Fruit fly (Drosophila melanogaster) whole organism, embryonic: ENCODE data around the gene CG14646.

ENCODE experiments used
- Adf1 ChIP-seq: fragments of 200-800 bp; sonication (Bioruptor generic); IDR thresholded peaks from 2 replicates; pipeline ENCODE4 v1.3.6; 2022; ENCODE audit warnings: missing biosample characterization, missing genetic modification characterization
- Aef1 ChIP-seq: fragments of 200-800 bp; sonication (Bioruptor generic); IDR thresholded peaks from 3 replicates; pipeline ENCODE4 v1.3.6; 2022; ENCODE audit warnings: missing biosample characterization, missing genetic modification characterization
- Bdp1 ChIP-seq: fragments of 200-800 bp; sonication (Bioruptor generic); optimal IDR thresholded peaks from 3 replicates; lab custom pipeline; 2016; ENCODE audit warnings: missing biosample characterization, missing genetic modification characterization
- Blimp-1 ChIP-seq: fragments of 200-800 bp; sonication (Bioruptor generic); optimal IDR thresholded peaks from 3 replicates; lab custom pipeline; 2018; ENCODE audit warnings: missing biosample characterization, missing genetic modification characterization, mild to moderate bottlenecking, moderate library complexity, missing genetic modification reagents
- CG1024 ChIP-seq: fragments of 200-800 bp; sonication (Bioruptor generic); IDR thresholded peaks from 2 replicates; pipeline ENCODE4 v1.3.6; 2022; ENCODE audit warnings: missing biosample characterization, missing genetic modification characterization
- CG10274 ChIP-seq: fragments of 200-800 bp; sonication (Bioruptor generic); optimal IDR thresholded peaks from 3 replicates; lab custom pipeline; 2017; ENCODE audit warnings: missing biosample characterization, mild to moderate bottlenecking, missing genetic modification characterization
- CG10979 ChIP-seq: fragments of 200-800 bp; sonication (Bioruptor generic); optimal IDR thresholded peaks from 2 replicates; lab custom pipeline; 2018; ENCODE audit warnings: missing biosample characterization, mild to moderate bottlenecking, missing genetic modification characterization, moderate library complexity
- CG11504 ChIP-seq: fragments of 200-800 bp; sonication (Bioruptor generic); optimal IDR thresholded peaks from 3 replicates; lab custom pipeline; 2019; ENCODE audit warnings: missing biosample characterization, mild to moderate bottlenecking, missing genetic modification characterization, moderate library complexity
- CG12104 ChIP-seq: fragments of 200-800 bp; sonication (Bioruptor generic); optimal IDR thresholded peaks from 3 replicates; lab custom pipeline; 2016; ENCODE audit warnings: missing biosample characterization, missing genetic modification characterization
- CG12744 ChIP-seq: fragments of 200-800 bp; sonication (Bioruptor generic); optimal IDR thresholded peaks from 2 replicates; lab custom pipeline; 2016; ENCODE audit warnings: missing biosample characterization, missing genetic modification characterization
- CG15011 ChIP-seq: fragments of 200-800 bp; sonication (Bioruptor generic); optimal IDR thresholded peaks from 3 replicates; lab custom pipeline; 2018; ENCODE audit warnings: missing biosample characterization, mild to moderate bottlenecking, missing genetic modification characterization
- CG15514 ChIP-seq: fragments of 200-800 bp; sonication (Bioruptor generic); optimal IDR thresholded peaks from 3 replicates; lab custom pipeline; 2017; ENCODE audit warnings: missing biosample characterization, missing genetic modification characterization, mild to moderate bottlenecking, moderate library complexity, missing genetic modification reagents
- CG16863 ChIP-seq: fragments of 200-800 bp; sonication (Bioruptor generic); optimal IDR thresholded peaks from 3 replicates; lab custom pipeline; 2016; ENCODE audit warnings: missing biosample characterization, missing genetic modification characterization
- CG18476 ChIP-seq: fragments of 200-800 bp; sonication (Bioruptor generic); optimal IDR thresholded peaks from 2 replicates; lab custom pipeline; 2016; ENCODE audit warnings: missing biosample characterization, mild to moderate bottlenecking, missing genetic modification characterization
- CG3407 ChIP-seq: fragments of 200-800 bp; sonication (Bioruptor generic); optimal IDR thresholded peaks from 2 replicates; lab custom pipeline; 2018; ENCODE audit warnings: missing biosample characterization, mild to moderate bottlenecking, missing genetic modification characterization
- CG3838 ChIP-seq: fragments of 200-800 bp; sonication (Bioruptor generic); optimal IDR thresholded peaks from 3 replicates; lab custom pipeline; 2016; ENCODE audit warnings: missing biosample characterization, missing genetic modification characterization
- CG3847 ChIP-seq: fragments of 200-800 bp; sonication (Bioruptor generic); IDR thresholded peaks from 2 replicates; pipeline ENCODE4 v1.3.6; 2022; ENCODE audit warnings: missing biosample characterization, missing genetic modification characterization
- CG4282 ChIP-seq: fragments of 200-800 bp; sonication (Bioruptor generic); optimal IDR thresholded peaks from 2 replicates; lab custom pipeline; 2016; ENCODE audit warnings: missing biosample characterization, missing genetic modification characterization
- CG5180 ChIP-seq: fragments of 200-800 bp; sonication (Bioruptor generic); optimal IDR thresholded peaks from 3 replicates; lab custom pipeline; 2017; ENCODE audit warnings: missing biosample characterization, missing genetic modification characterization, mild to moderate bottlenecking, moderate library complexity, missing genetic modification reagents
- CG6175 ChIP-seq: fragments of 200-800 bp; sonication (Bioruptor generic); IDR thresholded peaks from 3 replicates; pipeline ENCODE4 v1.3.6; 2022; ENCODE audit warnings: missing biosample characterization, missing genetic modification characterization
- CG8089 ChIP-seq: fragments of 200-800 bp; sonication (Bioruptor generic); optimal IDR thresholded peaks from 3 replicates; lab custom pipeline; 2016; ENCODE audit warnings: missing biosample characterization, missing genetic modification characterization
- Doc2 ChIP-seq: fragments of 200-800 bp; sonication (Bioruptor generic); IDR thresholded peaks from 2 replicates; pipeline ENCODE4 v1.3.6; 2022; ENCODE audit warnings: missing biosample characterization, missing genetic modification characterization
- Dref ChIP-seq: fragments of 200-800 bp; sonication (Bioruptor generic); IDR thresholded peaks from 2 replicates; pipeline ENCODE4 v1.3.6; 2022; ENCODE audit warnings: missing biosample characterization, missing genetic modification characterization
- HLHmδ ChIP-seq: fragments of 200-800 bp; sonication (Bioruptor generic); optimal IDR thresholded peaks from 2 replicates; lab custom pipeline; 2018; ENCODE audit warnings: missing biosample characterization, mild to moderate bottlenecking, missing genetic modification characterization, moderate library complexity
- Hmr ChIP-seq: fragments of 200-800 bp; sonication (Bioruptor generic); optimal IDR thresholded peaks from 3 replicates; lab custom pipeline; 2017; ENCODE audit warnings: mild to moderate bottlenecking, missing biosample characterization, missing genetic modification reagents, missing genetic modification characterization
- Hmx ChIP-seq: fragments of 200-800 bp; sonication (Bioruptor generic); optimal IDR thresholded peaks from 2 replicates; lab custom pipeline; 2016; ENCODE audit warnings: missing biosample characterization, missing genetic modification characterization
- MBD-R2 ChIP-seq: fragments of 200-800 bp; sonication (Bioruptor generic); IDR thresholded peaks from 2 replicates; pipeline ENCODE4 v1.3.6; 2022; ENCODE audit warnings: missing biosample characterization, missing genetic modification characterization
- MESR4 ChIP-seq: fragments of 200-800 bp; sonication (Bioruptor generic); optimal IDR thresholded peaks from 2 replicates; lab custom pipeline; 2018; ENCODE audit warnings: missing biosample characterization, mild to moderate bottlenecking, missing genetic modification characterization, moderate library complexity
- Med ChIP-seq: fragments of 200-800 bp; sonication (Bioruptor generic); peaks from one replicate; lab custom pipeline; 2016; ENCODE audit warnings: missing biosample characterization, missing genetic modification characterization, mild to moderate bottlenecking, inconsistent platforms, moderate library complexity
- Sry-δ ChIP-seq: fragments of 200-800 bp; sonication (Bioruptor generic); optimal IDR thresholded peaks from 2 replicates; lab custom pipeline; 2016; ENCODE audit warnings: missing biosample characterization, missing genetic modification characterization
- Vsx1 ChIP-seq: fragments of 200-800 bp; sonication (Bioruptor generic); optimal IDR thresholded peaks from 2 replicates; lab custom pipeline; 2017; ENCODE audit warnings: missing biosample characterization, mild to moderate bottlenecking, missing genetic modification characterization, missing genetic modification reagents
- bab2 ChIP-seq: fragments of 200-800 bp; sonication (Bioruptor generic); optimal IDR thresholded peaks from 2 replicates; lab custom pipeline; 2016; ENCODE audit warnings: missing biosample characterization, missing genetic modification characterization
- chinmo ChIP-seq: fragments of 200-800 bp; sonication (Bioruptor generic); IDR thresholded peaks from 4 replicates; pipeline ENCODE4 v1.3.6; 2022; ENCODE audit warnings: missing biosample characterization, missing genetic modification characterization; ENCODE audit not compliant: partially characterized antibody
- crol ChIP-seq: fragments of 200-800 bp; sonication (Bioruptor generic); IDR thresholded peaks from 2 replicates; pipeline ENCODE4 v1.3.6; 2022; ENCODE audit warnings: missing biosample characterization, missing genetic modification characterization
- dmrt99B ChIP-seq: fragments of 200-800 bp; sonication (Bioruptor generic); optimal IDR thresholded peaks from 2 replicates; lab custom pipeline; 2018; ENCODE audit warnings: missing biosample characterization, mild to moderate bottlenecking, missing genetic modification characterization, moderate library complexity
- exex ChIP-seq: fragments of 200-800 bp; sonication (Bioruptor generic); optimal IDR thresholded peaks from 4 replicates; lab custom pipeline; 2018; ENCODE audit warnings: missing biosample characterization, mild to moderate bottlenecking, missing genetic modification characterization, moderate library complexity
- jigr1 ChIP-seq: fragments of 200-800 bp; sonication (Bioruptor generic); IDR thresholded peaks from 3 replicates; pipeline ENCODE4 v1.3.6; 2022; ENCODE audit warnings: missing biosample characterization, missing genetic modification characterization
- klu ChIP-seq: fragments of 200-800 bp; sonication (Bioruptor generic); IDR thresholded peaks from 2 replicates; pipeline ENCODE4 v1.3.6; 2022; ENCODE audit warnings: missing biosample characterization, missing genetic modification characterization
- lmd ChIP-seq: fragments of 200-800 bp; sonication (Bioruptor generic); IDR thresholded peaks from 2 replicates; pipeline ENCODE4 v1.3.6; 2022; ENCODE audit warnings: missing biosample characterization, missing genetic modification characterization
- mld ChIP-seq: fragments of 200-800 bp; sonication (Bioruptor generic); IDR thresholded peaks from 3 replicates; pipeline ENCODE4 v1.3.6; 2022; ENCODE audit warnings: missing biosample characterization, missing genetic modification characterization; ENCODE audit not compliant: partially characterized antibody
- nom ChIP-seq: fragments of 200-800 bp; sonication (Bioruptor generic); optimal IDR thresholded peaks from 2 replicates; lab custom pipeline; 2017; ENCODE audit warnings: missing biosample characterization, missing genetic modification characterization, mild to moderate bottlenecking, moderate library complexity, missing genetic modification reagents
- pan ChIP-seq, 4 experiments: fragments of >200 bp in 3 of 4; fragments of 200-800 bp in 1 of 4; sonication (Bioruptor generic) in 1 of 4; optimal IDR thresholded peaks in 3 of 4; IDR thresholded peaks in 1 of 4; 2 replicates each; pipeline versions ENCODE4 v1.3.6 to Lab custom; 2017 to 2022; ENCODE audit warnings: missing biosample characterization in 2 of 4, missing genetic modification characterization in 2 of 4, mixed read lengths in 1 of 4
- sd ChIP-seq: fragments of 200-800 bp; sonication (Bioruptor generic); optimal IDR thresholded peaks from 3 replicates; lab custom pipeline; 2018; ENCODE audit warnings: missing biosample characterization, mild to moderate bottlenecking, missing genetic modification characterization, moderate library complexity
- sens-2 ChIP-seq: fragments of 200-800 bp; sonication (Bioruptor generic); IDR thresholded peaks from 2 replicates; pipeline ENCODE4 v1.3.6; 2022; ENCODE audit warnings: missing biosample characterization, missing genetic modification characterization
- sna ChIP-seq: fragments of 200-800 bp; sonication (Bioruptor generic); IDR thresholded peaks from 2 replicates; pipeline ENCODE4 v1.3.6; 2022; ENCODE audit warnings: missing biosample characterization, missing genetic modification characterization; ENCODE audit not compliant: partially characterized antibody
- sr ChIP-seq: fragments of 200-800 bp; sonication (Bioruptor generic); IDR thresholded peaks from 3 replicates; pipeline ENCODE4 v1.3.6; 2022; ENCODE audit warnings: missing biosample characterization, missing genetic modification characterization
- stwl ChIP-seq: fragments of 200-800 bp; sonication (Bioruptor generic); optimal IDR thresholded peaks from 3 replicates; lab custom pipeline; 2018; ENCODE audit warnings: missing biosample characterization, mild to moderate bottlenecking, missing genetic modification characterization, moderate library complexity
- ttk ChIP-seq: fragments of 200-800 bp; sonication (Bioruptor generic); IDR thresholded peaks from 2 replicates; pipeline ENCODE4 v2.1.2; 2022; ENCODE audit warnings: missing biosample characterization, missing genetic modification characterization
- wek ChIP-seq: fragments of 200-800 bp; sonication (Bioruptor generic); optimal IDR thresholded peaks from 3 replicates; lab custom pipeline; 2018; ENCODE audit warnings: missing biosample characterization, mild to moderate bottlenecking, missing genetic modification characterization, moderate library complexity

Gene CG14646

dm6 chr3R:4399810-4400496 lies 9.8 kb downstream of the CG14646 start (continued):
- TF ChIP-seq wek (GFP tag; lab: Kevin White, UChicago): no peak
- peak; percentile 8 for TF ChIP-seq dmrt99B (tag; lab: Kevin White, UChicago)
- TF ChIP-seq lmd (GFP tag; lab: Robert Waterston, UW): peak; percentile 23; the same call in 1 of the 2 replicates
- TF ChIP-seq Hmx (GFP tag; lab: Kevin White, UChicago): no peak
- TF ChIP-seq klu (GFP tag; lab: Robert Waterston, UW): no peak
- TF ChIP-seq CG10979 (tag; lab: Kevin White, UChicago): no peak
- no peak for TF ChIP-seq sna (GFP tag; lab: Robert Waterston, UW)
- TF ChIP-seq CG3838 (GFP tag; lab: Kevin White, UChicago): no peak
- TF ChIP-seq CG3407 (GFP tag; lab: Kevin White, UChicago): no peak
- peak; percentile 17 for TF ChIP-seq Sry-δ (GFP tag; lab: Kevin White, UChicago)
- TF ChIP-seq CG3847: 0 out of 2 replicates have a peak, but pooled peaks have one; percentile 22
- TF ChIP-seq Vsx1 (GFP tag; lab: Kevin White, UChicago): no peak
- TF ChIP-seq bab2 (GFP tag; lab: Kevin White, UChicago): no peak
- TF ChIP-seq Bdp1: no peak
- no peak for TF ChIP-seq exex
- TF ChIP-seq jigr1 (GFP tag; lab: Robert Waterston, UW): no peak
- no peak for TF ChIP-seq CG4282 (GFP tag; lab: Kevin White, UChicago)
- no peak for TF ChIP-seq CG15011 (GFP tag; lab: Kevin White, UChicago)
- TF ChIP-seq Blimp-1 (GFP tag; lab: Kevin White, UChicago): no peak

dm6 chr3R:4400497-4400833 lies 10.3 kb downstream of the CG14646 start, which contains the start of gene CG14647:
Gene CG14647 (plus strand): TSS chr3R:4400510.
- TF ChIP-seq sd (tag; lab: Kevin White, UChicago) (no peak), ttk (GFP tag; lab: Robert Waterston, UW) (no peak), CG15514 (GFP tag; lab: Kevin White, UChicago) (peak; percentile 76), sr (GFP tag; lab: Robert Waterston, UW) (peak; percentile 36; the same call in 1 of the 3 replicates), CG12744 (no peak), sens-2 (no peak), CG12104 (GFP tag; lab: Kevin White, UChicago) (no peak), crol (0 out of 2 replicates have a peak, but pooled peaks have one; percentile 19), Med (GFP tag; lab: Kevin White, UChicago) (peak; percentile 61), pan (optimal IDR thresholded peaks at IDR 0.05; lab: Kevin White, UChicago) (no peak), pan (GFP tag; optimal IDR thresholded peaks at IDR 0.05 in 1 of 2, IDR thresholded peaks at IDR 0.05 in 1 of 2) (peak in 1 of 2 experiments; percentile 14), MESR4 (GFP tag; lab: Kevin White, UChicago) (peak; percentile 65), CG16863 (GFP tag; lab: Kevin White, UChicago) (no peak), MBD-R2 (GFP tag; lab: Robert Waterston, UW) (peak; percentile 67), CG8089 (no peak), Adf1 (GFP tag; lab: Robert Waterston, UW) (no peak), CG18476 (GFP tag; lab: Kevin White, UChicago) (no peak), CG5180 (GFP tag; lab: Kevin White, UChicago) (no peak), Hmr (GFP tag; lab: Kevin White, UChicago) (no peak), CG6175 (GFP tag; lab: Robert Waterston, UW) (no peak), mld (no peak), stwl (tag; lab: Kevin White, UChicago) (no peak), CG10274 (GFP tag; lab: Kevin White, UChicago) (no peak), HLHmδ (no peak), nom (GFP tag; lab: Kevin White, UChicago) (no peak), Doc2 (GFP tag; lab: Robert Waterston, UW) (no peak), chinmo (GFP tag; lab: Robert Waterston, UW) (0 out of 4 replicates have a peak, but pooled peaks have one; percentile 11), CG1024 (peak; percentile 54; the same call in 1 of the 2 replicates), Dref (GFP tag; lab: Robert Waterston, UW) (peak; percentile 35), Aef1 (no peak), CG11504 (tag; lab: Kevin White, UChicago) (no peak)
